Fruit fly (Drosophila melanogaster): ENCODE measurements around the gene CG16986.

CG16986 gene

dm6 chr3L:2581857-2582256, 18.3 kb upstream of the CG16986 start (continued):
- TF ChIP-seq Dfd (GFP tag; optimal IDR thresholded peaks at IDR 0.05) (no peak), CG7839 (tag; optimal IDR thresholded peaks at IDR 0.05) (peak; percentile 66), Sin3A (optimal IDR thresholded peaks at IDR 0.05) (no peak), CG11560 (tag; IDR thresholded peaks at IDR 0.05) (no peak), sna (GFP tag; IDR thresholded peaks at IDR 0.05; ENCODE audit: partially characterized antibody) (no peak), dysf (GFP tag; IDR thresholded peaks at IDR 0.05) (peak; percentile 64; the same call in 2 of the 3 replicates), crp (GFP tag; optimal IDR thresholded peaks at IDR 0.05) (no peak), CG12236 (GFP tag; optimal IDR thresholded peaks at IDR 0.05) (no peak), CG11456 (GFP tag; IDR thresholded peaks at IDR 0.05) (no peak), nmo (GFP tag; optimal IDR thresholded peaks at IDR 0.05) (no peak), Fer2 (tag; optimal IDR thresholded peaks at IDR 0.05) (no peak), row (GFP tag; IDR thresholded peaks at IDR 0.05) (peak; percentile 32), tna (GFP tag; IDR thresholded peaks at IDR 0.05; ENCODE audit: partially characterized antibody) (no peak), CG13123 (GFP tag; optimal IDR thresholded peaks at IDR 0.05) (no peak), CG17829 (tag; optimal IDR thresholded peaks at IDR 0.05) (no peak), dm (GFP tag; optimal IDR thresholded peaks at IDR 0.05) (no peak), B-H1 (GFP tag; IDR thresholded peaks at IDR 0.05) (no peak), exex (tag; optimal IDR thresholded peaks at IDR 0.05) (no peak), Nf-YA (GFP tag; IDR thresholded peaks at IDR 0.05) (no peak), CG2199 (GFP tag; IDR thresholded peaks at IDR 0.05) (no peak), gce (GFP tag; IDR thresholded peaks at IDR 0.05) (no peak), CG6765 (GFP tag; optimal IDR thresholded peaks at IDR 0.05) (peak; percentile 19), Max (GFP tag; optimal IDR thresholded peaks at IDR 0.05) (no peak), dati (GFP tag; IDR thresholded peaks at IDR 0.05) (no peak), CG11093 (GFP tag; IDR thresholded peaks at IDR 0.05) (no peak), wor (GFP tag; IDR thresholded peaks at IDR 0.05) (no peak), CG7357 (GFP tag; IDR thresholded peaks at IDR 0.05) (0 out of 3 replicates have a peak, but pooled peaks have one; percentile 41), CG5953 (GFP tag; IDR thresholded peaks at IDR 0.05) (no peak), CG14014 (GFP tag; IDR thresholded peaks at IDR 0.05) (peak; percentile 35; the same call in 1 of the 2 replicates), CG1529 (GFP tag; optimal IDR thresholded peaks at IDR 0.05) (no peak), CG1792 (GFP tag; optimal IDR thresholded peaks at IDR 0.05) (no peak), CG4424 (GFP tag; optimal IDR thresholded peaks at IDR 0.05) (no peak), CG2202 (tag; optimal IDR thresholded peaks at IDR 0.05) (no peak), CG3726 (GFP tag; IDR thresholded peaks at IDR 0.05) (no peak), CG14710 (tag; optimal IDR thresholded peaks at IDR 0.05) (no peak), CG18476 (GFP tag; optimal IDR thresholded peaks at IDR 0.05) (no peak), lilli (GFP tag; optimal IDR thresholded peaks at IDR 0.05) (no peak), CG1024 (GFP tag; IDR thresholded peaks at IDR 0.05) (no peak), CG4282 (GFP tag; optimal IDR thresholded peaks at IDR 0.05) (no peak), Usf (GFP tag; optimal IDR thresholded peaks at IDR 0.05) (no peak), tll (GFP tag; optimal IDR thresholded peaks at IDR 0.05) (no peak), CG9437 (GFP tag; optimal IDR thresholded peaks at IDR 0.05) (no peak), ftz-f1 (GFP tag; optimal IDR thresholded peaks at IDR 0.05) (no peak), nau (GFP tag; optimal IDR thresholded peaks at IDR 0.05) (no peak), PHDP (tag; optimal IDR thresholded peaks at IDR 0.05) (peak; percentile 4), cato (GFP tag; optimal IDR thresholded peaks at IDR 0.05; ENCODE audit: borderline replicate concordance) (no peak), sug (tag; optimal IDR thresholded peaks at IDR 0.05) (no peak), CG18262 (tag; optimal IDR thresholded peaks at IDR 0.05) (no peak), HLHmδ (GFP tag; optimal IDR thresholded peaks at IDR 0.05) (no peak), CG11247 (GFP tag; IDR thresholded peaks at IDR 0.05) (no peak), vfl (GFP tag; optimal IDR thresholded peaks at IDR 0.05) (no peak), CG5245 (GFP tag; optimal IDR thresholded peaks at IDR 0.05) (no peak), al (GFP tag; IDR thresholded peaks at IDR 0.05) (peak; percentile 34; the same call in 1 of the 2 replicates)

Measured in whole organism, embryonic.